Fruit fly (Drosophila melanogaster) whole organism, wandering third instar larva: ENCODE measurements around the gene pum.
A peak's percentile ranks its signal among the peaks of the same experiment; 100 is the strongest.

Experiments used
- Abd-B ChIP-seq: fragments of >200 bp; optimal IDR thresholded peaks from 2 replicates; lab custom pipeline; 2017; ENCODE audit warnings: missing biosample characterization, missing genetic modification characterization
- CG32264 ChIP-seq: fragments of 200-800 bp; sonication (Bioruptor generic); optimal IDR thresholded peaks from 2 replicates; lab custom pipeline; 2016; ENCODE audit warnings: missing biosample characterization, missing genetic modification characterization
- CrebA ChIP-seq: fragments of 200-800 bp; sonication (Bioruptor generic); optimal IDR thresholded peaks from 2 replicates; lab custom pipeline; 2016; ENCODE audit warnings: missing biosample characterization, mild to moderate bottlenecking, missing genetic modification characterization, borderline replicate concordance
- Dfd ChIP-seq: fragments of >200 bp; optimal IDR thresholded peaks from 2 replicates; lab custom pipeline; 2017; ENCODE audit warnings: missing biosample characterization, missing genetic modification characterization
- Dif ChIP-seq: fragments of 200-275, 200-300 bp; sonication (Bioruptor generic); optimal IDR thresholded peaks from 2 replicates; lab custom pipeline; 2018; ENCODE audit warnings: missing biosample characterization, missing genetic modification characterization; ENCODE audit not compliant: partially characterized antibody
- GATAd ChIP-seq: sonication (Bioruptor generic); optimal IDR thresholded peaks from 2 replicates; lab custom pipeline; 2016; ENCODE audit warnings: missing biosample characterization, missing genetic modification characterization
- HLH106 ChIP-seq: fragments of 200-800 bp; optimal IDR thresholded peaks from 3 replicates; lab custom pipeline; 2019; ENCODE audit warnings: missing biosample characterization, mild to moderate bottlenecking, missing genetic modification characterization, moderate library complexity
- Hr78 ChIP-seq: fragments of >200 bp; optimal IDR thresholded peaks from 2 replicates; lab custom pipeline; 2017; ENCODE audit warnings: missing biosample characterization, missing genetic modification characterization
- Hr83 ChIP-seq: fragments of 200-300 bp; sonication (Bioruptor generic); optimal IDR thresholded peaks from 2 replicates; lab custom pipeline; 2016; ENCODE audit warnings: missing biosample characterization, mild to moderate bottlenecking, missing genetic modification characterization, moderate library complexity; ENCODE audit not compliant: poor library complexity, severe bottlenecking
- Jra ChIP-seq: sonication (Bioruptor generic); optimal IDR thresholded peaks from 2 replicates; lab custom pipeline; 2016; ENCODE audit warnings: missing biosample characterization, missing genetic modification characterization
- Mio ChIP-seq: sonication (Bioruptor generic); optimal IDR thresholded peaks from 2 replicates; lab custom pipeline; 2016; ENCODE audit warnings: missing biosample characterization, missing genetic modification characterization
- Myc ChIP-seq: fragments of >200 bp; optimal IDR thresholded peaks from 2 replicates; lab custom pipeline; 2017
- OdsH ChIP-seq: fragments of 200-800 bp; sonication (Bioruptor generic); optimal IDR thresholded peaks from 2 replicates; lab custom pipeline; 2016; ENCODE audit warnings: missing biosample characterization, mild to moderate bottlenecking, missing genetic modification characterization
- Rel ChIP-seq, 2 experiments: fragments of 200-800 bp; sonication (Bioruptor generic) in 1 of 2; optimal IDR thresholded peaks; 2 replicates in 1 of 2; 3 replicates in 1 of 2; lab custom pipeline; 2016 to 2019; ENCODE audit warnings: mild to moderate bottlenecking in 2 of 2, missing biosample characterization in 2 of 2, missing genetic modification characterization in 2 of 2, moderate library complexity in 1 of 2
- Sp1 ChIP-seq: fragments of 200-800 bp; sonication (Bioruptor generic); optimal IDR thresholded peaks from 3 replicates; lab custom pipeline; 2019; ENCODE audit warnings: missing biosample characterization, mild to moderate bottlenecking, missing genetic modification characterization, moderate library complexity
- Vsx2 ChIP-seq: fragments of 200-300, 225-300 bp; sonication (Bioruptor generic); optimal IDR thresholded peaks from 2 replicates; lab custom pipeline; 2018; ENCODE audit warnings: missing biosample characterization, missing genetic modification characterization; ENCODE audit not compliant: partially characterized antibody
- br ChIP-seq: fragments of 200-800 bp; sonication (Bioruptor generic); optimal IDR thresholded peaks from 2 replicates; lab custom pipeline; 2016; ENCODE audit warnings: missing biosample characterization, missing genetic modification characterization
- brk ChIP-seq: fragments of 200-800 bp; sonication (Bioruptor generic); optimal IDR thresholded peaks from 2 replicates; lab custom pipeline; 2016; ENCODE audit warnings: missing biosample characterization, mild to moderate bottlenecking, missing genetic modification characterization
- dl ChIP-seq, 2 experiments: fragments of 175-275, 200-275 bp in 1 of 2; fragments of 200-275 bp in 1 of 2; sonication (Bioruptor generic); optimal IDR thresholded peaks; lab custom pipeline; 2018; ENCODE audit warnings: mild to moderate bottlenecking in 2 of 2, missing biosample characterization in 2 of 2, missing genetic modification characterization in 2 of 2, moderate library complexity in 2 of 2; ENCODE audit not compliant: partially characterized antibody in 2 of 2, insufficient read depth in 1 of 2
- dmrt93B ChIP-seq: fragments of 200-800 bp; sonication (Bioruptor generic); optimal IDR thresholded peaks from 2 replicates; lab custom pipeline; 2018; ENCODE audit warnings: missing biosample characterization, mild to moderate bottlenecking, missing genetic modification characterization
- dsf ChIP-seq: sonication (Bioruptor generic); optimal IDR thresholded peaks from 2 replicates; lab custom pipeline; 2016; ENCODE audit warnings: missing biosample characterization, missing genetic modification characterization, borderline replicate concordance
- ey ChIP-seq: fragments of 200-800 bp; sonication (Bioruptor generic); optimal IDR thresholded peaks from 2 replicates; lab custom pipeline; 2016; ENCODE audit warnings: missing biosample characterization, missing genetic modification characterization
- fru ChIP-seq: fragments of 200-800 bp; sonication (Bioruptor generic); optimal IDR thresholded peaks from 3 replicates; lab custom pipeline; 2016; ENCODE audit warnings: missing biosample characterization, mild to moderate bottlenecking, missing genetic modification characterization
- h ChIP-seq: fragments of 200-800 bp; sonication (Bioruptor generic); optimal IDR thresholded peaks from 3 replicates; lab custom pipeline; 2016; ENCODE audit warnings: missing biosample characterization, mild to moderate bottlenecking, missing genetic modification characterization
- jim ChIP-seq: fragments of 175-275, 200-325 bp; sonication (Bioruptor generic); optimal IDR thresholded peaks from 2 replicates; lab custom pipeline; 2016; ENCODE audit warnings: missing biosample characterization, mild to moderate bottlenecking, missing genetic modification characterization
- lola ChIP-seq: fragments of >200 bp; optimal IDR thresholded peaks from 2 replicates; lab custom pipeline; 2017; ENCODE audit warnings: missing biosample characterization, missing genetic modification characterization
- pan ChIP-seq: fragments of >200 bp; optimal IDR thresholded peaks from 2 replicates; lab custom pipeline; 2017
- psq ChIP-seq: fragments of 200-800 bp; sonication (Bioruptor generic); optimal IDR thresholded peaks from 3 replicates; lab custom pipeline; 2017; ENCODE audit warnings: missing biosample characterization, mild to moderate bottlenecking, missing genetic modification characterization, moderate library complexity
- sage ChIP-seq: fragments of 200-800 bp; sonication (Bioruptor generic); optimal IDR thresholded peaks from 2 replicates; lab custom pipeline; 2016; ENCODE audit warnings: missing biosample characterization, mild to moderate bottlenecking, missing genetic modification characterization
- sv ChIP-seq: fragments of 200-800 bp; sonication (Bioruptor generic); optimal IDR thresholded peaks from 3 replicates; lab custom pipeline; 2016; ENCODE audit warnings: missing biosample characterization, missing genetic modification characterization
- tai ChIP-seq: sonication (Bioruptor generic); optimal IDR thresholded peaks from 2 replicates; lab custom pipeline; 2016; ENCODE audit warnings: missing biosample characterization, missing genetic modification characterization
- usp ChIP-seq: fragments of >200 bp; optimal IDR thresholded peaks from 2 replicates; lab custom pipeline; 2017; ENCODE audit warnings: missing biosample characterization, missing genetic modification characterization
- woc ChIP-seq: sonication (Bioruptor generic); optimal IDR thresholded peaks from 2 replicates; lab custom pipeline; 2016; ENCODE audit warnings: missing biosample characterization, mild to moderate bottlenecking, missing genetic modification characterization

Gene pum

DNA sequence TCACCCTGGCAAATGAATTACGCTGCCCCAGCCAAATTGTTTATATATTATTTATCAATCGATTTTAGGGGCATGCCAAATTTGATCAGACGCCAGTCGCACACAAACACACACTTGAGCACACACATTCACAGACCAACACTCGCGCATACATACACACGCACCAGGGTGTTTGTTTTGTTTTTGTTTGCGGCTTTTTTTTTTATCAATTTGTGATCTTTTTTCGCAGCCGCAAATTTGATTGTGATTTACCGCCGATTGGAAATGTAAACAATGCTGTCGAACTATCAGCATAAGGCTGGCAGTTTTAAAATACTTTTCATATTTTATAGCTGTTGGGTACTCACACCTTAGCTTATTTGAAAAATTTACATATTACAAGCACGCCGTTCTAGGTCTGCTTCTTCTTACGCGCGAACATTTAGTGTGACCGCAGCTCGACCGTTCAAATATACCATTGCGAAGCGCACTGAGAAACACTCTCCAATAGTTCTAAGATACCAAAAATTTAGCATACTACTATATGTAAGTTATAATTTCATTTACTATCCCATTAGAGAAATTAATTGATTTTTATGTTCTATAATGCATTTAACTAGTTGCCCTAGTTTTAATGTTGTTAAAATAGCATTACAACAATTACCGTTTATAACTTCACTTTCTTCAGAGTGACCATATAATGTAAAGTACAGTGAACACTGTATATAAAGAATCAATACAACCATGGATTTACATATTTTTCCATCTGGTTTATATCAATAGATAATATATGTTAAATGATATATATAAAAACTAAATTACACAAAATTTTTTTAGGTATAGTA is at the start of gene pum:
Gene pum (minus strand): TSS at position 415 of the 824 bp plus-strand sequence.
- TF ChIP-seq Myc (no peak), sv (GFP tag; lab: Kevin White, UChicago) (no peak), sage (GFP tag; lab: Kevin White, UChicago) (no peak), Hr83 (GFP tag; lab: Kevin White, UChicago) (no peak), usp (GFP tag; lab: Kevin White, UChicago) (no peak), dmrt93B (GFP tag; lab: Kevin White, UChicago) (no peak), CG32264 (no peak), dl (GFP tag; optimal IDR thresholded peaks at IDR 0.05; lab: Kevin White, UChicago; ENCODE audit: insufficient read depth in 1 of 2, partially characterized antibody in 2 of 2) (no peak), fru (GFP tag; lab: Kevin White, UChicago) (no peak), Rel (GFP tag; optimal IDR thresholded peaks at IDR 0.05; lab: Kevin White, UChicago) (peak; percentile 77), Rel (tag; optimal IDR thresholded peaks at IDR 0.05; lab: Kevin White, UChicago) (peak; percentile 61), brk (GFP tag; lab: Kevin White, UChicago) (no peak), psq (GFP tag; lab: Kevin White, UChicago) (no peak), GATAd (GFP tag; lab: Kevin White, UChicago) (no peak), h (GFP tag; lab: Kevin White, UChicago) (no peak), ey (no peak), HLH106 (tag; lab: Kevin White, UChicago) (peak; percentile 49), br (GFP tag; lab: Kevin White, UChicago) (no peak), Sp1 (peak; percentile 9), Dif (no peak), Jra (no peak), Vsx2 (GFP tag; lab: Kevin White, UChicago) (no peak), Mio (no peak), dsf (GFP tag; lab: Kevin White, UChicago) (no peak), Abd-B (GFP tag; lab: Kevin White, UChicago) (no peak), lola (GFP tag; lab: Kevin White, UChicago) (no peak), Dfd (GFP tag; lab: Kevin White, UChicago) (no peak), woc (GFP tag; lab: Kevin White, UChicago) (peak; percentile 68)

DNA sequence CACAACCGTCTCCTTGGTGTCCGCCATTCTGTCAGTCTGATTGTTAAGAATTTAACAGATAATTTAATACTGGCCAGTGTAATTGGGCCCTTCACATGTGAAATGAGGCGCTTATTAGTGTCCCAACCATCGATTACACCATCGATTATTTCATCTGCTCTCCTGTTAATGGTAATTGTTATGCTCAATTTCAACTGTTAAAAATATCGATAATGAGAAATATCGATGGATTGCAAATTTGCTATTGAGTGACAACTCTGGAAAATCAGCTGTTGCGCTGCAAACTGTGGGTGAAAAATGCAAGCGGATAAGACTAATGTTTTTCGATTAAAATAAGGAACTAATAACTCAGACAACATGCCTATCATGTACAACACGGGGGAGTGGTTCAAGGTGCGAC is 29.3 kb upstream of the pum start, which contains the start of the genes TrpRS and Vps16A:
Gene TrpRS (minus strand): TSS at position 140 of the 400 bp plus-strand sequence.
Gene Vps16A (plus strand): TSS at position 255 of the 400 bp plus-strand sequence.
- TF ChIP-seq CrebA = no peak
- TF ChIP-seq GATAd (GFP tag; lab: Kevin White, UChicago) = no peak
- no peak for TF ChIP-seq jim (GFP tag; lab: Kevin White, UChicago)
- TF ChIP-seq OdsH (GFP tag; lab: Kevin White, UChicago) = no peak
- no peak for TF ChIP-seq Vsx2 (GFP tag; lab: Kevin White, UChicago)
- TF ChIP-seq pan (lab: Kevin White, UChicago) = no peak
- TF ChIP-seq tai = no peak
- TF ChIP-seq Sp1 = no peak
- no peak for TF ChIP-seq lola (GFP tag; lab: Kevin White, UChicago)
- no peak for TF ChIP-seq sv (GFP tag; lab: Kevin White, UChicago)
- TF ChIP-seq Mio = no peak
- no peak for TF ChIP-seq HLH106 (tag; lab: Kevin White, UChicago)
- no peak for TF ChIP-seq usp (GFP tag; lab: Kevin White, UChicago)
- no peak for TF ChIP-seq Myc
- peak; percentile 3 for TF ChIP-seq Dif
- peak; percentile 43 for TF ChIP-seq Hr83 (GFP tag; lab: Kevin White, UChicago)
- no peak for TF ChIP-seq Abd-B (GFP tag; lab: Kevin White, UChicago)

DNA sequence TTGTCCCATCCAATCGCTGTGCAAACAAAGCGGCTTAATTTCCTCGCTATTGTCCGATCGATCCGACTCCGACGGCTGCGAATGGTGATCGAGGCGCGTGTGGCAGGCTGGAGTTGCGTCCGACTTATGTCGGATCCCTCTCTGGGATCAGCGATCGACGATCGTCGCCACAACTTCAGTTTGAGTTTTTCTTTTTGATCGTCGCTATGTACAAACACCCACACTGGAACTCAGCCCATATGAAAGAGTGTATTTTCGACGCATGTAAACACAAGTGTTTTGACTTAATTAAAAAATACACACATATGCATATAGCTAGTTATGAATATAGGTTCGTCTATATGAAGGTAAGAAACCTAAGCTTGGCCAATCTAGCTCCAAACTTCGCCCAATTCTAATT is 26.6 kb upstream of the pum start, which contains the start of gene sage:
Gene sage (minus strand): TSS at position 101 of the 400 bp plus-strand sequence.
- TF ChIP-seq Hr78 (GFP tag; lab: Kevin White, UChicago) (no peak), jim (GFP tag; lab: Kevin White, UChicago) (no peak), OdsH (GFP tag; lab: Kevin White, UChicago) (no peak), h (GFP tag; lab: Kevin White, UChicago) (no peak)
